Fruit fly (Drosophila melanogaster): Measurements from ENCODE around the gene GNBP1.

DNA sequence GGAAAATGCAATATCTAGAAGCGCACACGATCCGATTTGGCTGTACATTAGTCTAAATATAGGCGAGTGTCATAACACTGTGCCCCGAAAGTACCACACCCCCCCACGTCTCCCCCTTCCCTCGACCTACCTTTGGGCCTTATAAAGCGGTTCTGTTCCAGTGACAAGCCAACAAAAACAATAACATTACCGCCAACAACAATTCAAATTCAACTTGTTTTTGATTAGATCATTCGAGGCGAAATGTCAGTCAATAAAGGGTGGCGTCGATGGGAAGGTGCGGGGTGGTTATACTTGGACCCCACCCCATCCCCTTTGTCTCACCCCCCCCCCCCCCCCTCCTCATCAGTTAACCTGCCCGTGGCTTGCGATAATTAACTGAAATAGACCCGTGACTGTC is 42.5 kb upstream of the GNBP1 start:
- TF ChIP-seq CG1620 (GFP tag; optimal IDR thresholded peaks at IDR 0.05) (no peak), toe (GFP tag; optimal IDR thresholded peaks at IDR 0.05) (no peak), pad (GFP tag; optimal IDR thresholded peaks at IDR 0.05) (no peak), CG11617 (GFP tag; optimal IDR thresholded peaks at IDR 0.05) (no peak), Hr96 (GFP tag; optimal IDR thresholded peaks at IDR 0.05) (no peak), CG5204 (GFP tag; optimal IDR thresholded peaks at IDR 0.05) (no peak), Mnt (GFP tag; optimal IDR thresholded peaks at IDR 0.05) (no peak), ovo (GFP tag; optimal IDR thresholded peaks at IDR 0.05) (peak; percentile 13), cnc (optimal IDR thresholded peaks at IDR 0.05) (no peak), kay (GFP tag; ENCODE audit: borderline replicate concordance) (no peak), CG7101 (tag; optimal IDR thresholded peaks at IDR 0.05) (no peak)

All from whole organism, adult.